Fruit fly (Drosophila melanogaster) S2 (cell line): ENCODE measurements around the gene CG14109.

Source experiments
- CG8478 ChIP-seq: fragments of >200 bp; optimal IDR thresholded peaks from 2 replicates; lab custom pipeline; 2018
- CTCF ChIP-seq, 2 experiments: fragments of >200 bp; optimal IDR thresholded peaks; 2 replicates each; lab custom pipeline; 2018

DNA sequence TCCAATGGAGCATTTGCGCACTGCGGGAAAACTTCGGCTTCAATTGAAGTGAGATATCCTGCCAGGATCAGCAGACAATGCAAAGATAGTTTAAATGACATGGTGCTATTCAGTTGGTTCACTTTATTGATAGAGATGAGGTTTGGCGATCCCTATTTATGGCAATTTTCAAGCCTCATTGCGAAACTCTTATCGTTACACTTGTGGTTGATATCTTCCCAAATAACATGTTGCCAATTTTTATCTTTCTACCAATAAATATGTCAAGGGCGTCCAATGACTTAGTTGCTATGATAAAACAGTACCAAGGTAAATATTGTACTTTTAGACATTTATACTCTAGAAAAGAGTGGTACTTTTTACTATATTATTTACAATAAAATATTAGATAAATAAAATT lies 16.6 kb upstream of the CG14109 start, which contains the start of gene CG33263:
- no peak for TF ChIP-seq CTCF (optimal IDR thresholded peaks at IDR 0.05; lab: Kevin White, UChicago)
- TF ChIP-seq CG8478 = no peak
